Fruit fly (Drosophila melanogaster): ENCODE data around the gene hng3.

The hng3 gene

DNA sequence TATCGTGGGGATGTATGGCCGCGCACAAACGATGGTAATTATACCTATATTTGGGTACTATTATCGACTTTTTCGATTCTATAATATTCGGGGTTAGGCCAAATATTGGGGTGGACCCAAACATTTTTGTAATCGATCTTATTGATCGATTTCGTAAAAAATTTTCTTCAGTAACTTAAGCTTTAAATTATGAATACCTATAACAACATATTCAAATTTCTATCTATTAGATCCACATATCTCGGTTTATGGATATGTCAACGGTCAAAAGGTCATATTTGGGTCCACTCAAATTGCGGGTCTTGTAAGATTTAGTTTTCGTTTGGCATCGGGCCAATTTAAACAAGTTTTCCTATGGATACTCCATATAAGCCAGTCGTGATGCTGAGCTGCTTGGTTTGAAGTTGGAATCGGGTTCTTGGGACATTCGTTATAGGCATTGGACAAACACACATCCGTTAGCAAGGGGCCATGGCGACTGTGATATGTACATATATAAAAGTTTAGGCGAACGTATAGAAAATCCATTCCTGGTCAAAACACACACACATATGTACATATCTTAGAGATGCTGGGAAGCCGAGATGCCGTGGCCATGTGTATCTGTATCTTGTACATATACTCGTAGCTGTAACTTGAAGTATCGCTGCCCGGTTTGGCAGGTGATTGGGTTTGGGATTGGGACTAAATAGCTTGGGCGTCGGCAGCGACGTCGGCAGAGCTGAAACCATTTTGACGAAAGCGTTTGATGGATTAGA is 55.0 kb downstream of the hng3 start (continued):
- peak; percentile 6 for TF ChIP-seq CG8281 (tag; optimal IDR thresholded peaks at IDR 0.05)
- peak; percentile 9 for TF ChIP-seq CG1602 (GFP tag; optimal IDR thresholded peaks at IDR 0.05)
- no peak for TF ChIP-seq CG16813 (GFP tag; IDR thresholded peaks at IDR 0.05; ENCODE audit: partially characterized antibody)
- TF ChIP-seq otp (GFP tag; IDR thresholded peaks at IDR 0.05), result peak; percentile 48; the same call in 1 of the 3 replicates
- TF ChIP-seq MESR4 (GFP tag; optimal IDR thresholded peaks at IDR 0.05), result no peak
- TF ChIP-seq CG13894 (tag; optimal IDR thresholded peaks at IDR 0.05), result peak; percentile 100
- peak; percentile 42 for TF ChIP-seq Chrac-16 (GFP tag; optimal IDR thresholded peaks at IDR 0.05)
- TF ChIP-seq Blimp-1 (GFP tag; optimal IDR thresholded peaks at IDR 0.05), result peak; percentile 73
- TF ChIP-seq ind (GFP tag; optimal IDR thresholded peaks at IDR 0.05), result peak; percentile 21
- TF ChIP-seq HmgD (GFP tag; optimal IDR thresholded peaks at IDR 0.05), result no peak
- no peak for TF ChIP-seq HLHmδ (GFP tag; optimal IDR thresholded peaks at IDR 0.05)
- peak; percentile 84 for TF ChIP-seq PHDP (tag; optimal IDR thresholded peaks at IDR 0.05)
- peak; percentile 69 for TF ChIP-seq CG8924 (tag; optimal IDR thresholded peaks at IDR 0.05)
- peak; percentile 69 for TF ChIP-seq CG17359 (tag; optimal IDR thresholded peaks at IDR 0.05)
- TF ChIP-seq ems (GFP tag; optimal IDR thresholded peaks at IDR 0.05), result no peak
- TF ChIP-seq gsb-n (tag; optimal IDR thresholded peaks at IDR 0.05), result peak; percentile 34
- TF ChIP-seq croc (GFP tag; conservative IDR thresholded peaks at IDR 0.05), result no peak
- peak; percentile 46 for TF ChIP-seq cwo (GFP tag; optimal IDR thresholded peaks at IDR 0.05)
- no peak for TF ChIP-seq sim (GFP tag; IDR thresholded peaks at IDR 0.05)
- TF ChIP-seq Dref (GFP tag; IDR thresholded peaks at IDR 0.05), result no peak
- no peak for TF ChIP-seq bbx (GFP tag; IDR thresholded peaks at IDR 0.05; ENCODE audit: partially characterized antibody)
- TF ChIP-seq Fer1 (GFP tag; optimal IDR thresholded peaks at IDR 0.05), result peak; percentile 72
- TF ChIP-seq CG6854 (GFP tag; optimal IDR thresholded peaks at IDR 0.05), result peak; percentile 71
- peak; percentile 56; the same call in 1 of the 2 replicates for TF ChIP-seq chm (GFP tag; IDR thresholded peaks at IDR 0.05)
- TF ChIP-seq gfzf (GFP tag; optimal IDR thresholded peaks at IDR 0.05), result no peak
- no peak for TF ChIP-seq da (GFP tag; optimal IDR thresholded peaks at IDR 0.05)
- TF ChIP-seq CTCF (GFP tag; optimal IDR thresholded peaks at IDR 0.05), result peak; percentile 11
- no peak for TF ChIP-seq Sry-δ (GFP tag; optimal IDR thresholded peaks at IDR 0.05)
- no peak for TF ChIP-seq eve (GFP tag; optimal IDR thresholded peaks at IDR 0.05)
- TF ChIP-seq abd-A (tag; optimal IDR thresholded peaks at IDR 0.05), result no peak
- peak; percentile 34 for TF ChIP-seq fd3F (GFP tag; optimal IDR thresholded peaks at IDR 0.05)
- peak; percentile 57; the same call in 1 of the 2 replicates for TF ChIP-seq CG17328 (GFP tag; IDR thresholded peaks at IDR 0.05)
- TF ChIP-seq sens-2 (GFP tag; IDR thresholded peaks at IDR 0.05), result 0 out of 2 replicates have a peak, but pooled peaks have one; percentile 14
- peak; percentile 37 for TF ChIP-seq CG4707 (GFP tag; optimal IDR thresholded peaks at IDR 0.05)
- TF ChIP-seq CG2678 (tag; optimal IDR thresholded peaks at IDR 0.05), result peak; percentile 84
- no peak for TF ChIP-seq mirr (GFP tag; optimal IDR thresholded peaks at IDR 0.05)
- TF ChIP-seq tio (GFP tag; optimal IDR thresholded peaks at IDR 0.05), result no peak
- no peak for TF ChIP-seq CG43689 (GFP tag; IDR thresholded peaks at IDR 0.05)
- no peak for TF ChIP-seq pnt (GFP tag; optimal IDR thresholded peaks at IDR 0.05)
- peak; percentile 57 for TF ChIP-seq her (GFP tag; optimal IDR thresholded peaks at IDR 0.05)
- TF ChIP-seq CG11456 (GFP tag; IDR thresholded peaks at IDR 0.05), result no peak
- TF ChIP-seq vvl (GFP tag; IDR thresholded peaks at IDR 0.05), result peak; percentile 77
- TF ChIP-seq dati (GFP tag; IDR thresholded peaks at IDR 0.05), result no peak
- 0 out of 3 replicates have a peak, but pooled peaks have one; percentile 44 for TF ChIP-seq CG34422 (GFP tag; IDR thresholded peaks at IDR 0.05)
- no peak for TF ChIP-seq HLH54F (GFP tag; optimal IDR thresholded peaks at IDR 0.05)
- TF ChIP-seq Meics (GFP tag; optimal IDR thresholded peaks at IDR 0.05), result peak; percentile 72
- TF ChIP-seq kni (GFP tag; optimal IDR thresholded peaks at IDR 0.05), result no peak
- no peak for TF ChIP-seq Doc3 (GFP tag; IDR thresholded peaks at IDR 0.05; ENCODE audit: partially characterized antibody)
- peak; percentile 44 for TF ChIP-seq CG17829 (tag; optimal IDR thresholded peaks at IDR 0.05)
- peak; percentile 69; the same call in 2 of the 3 replicates for TF ChIP-seq zfh1 (GFP tag; IDR thresholded peaks at IDR 0.05)

All from whole organism, embryonic.